Fruit fly (Drosophila melanogaster): ENCODE data around the gene CG3288.

The CG3288 gene

DNA sequence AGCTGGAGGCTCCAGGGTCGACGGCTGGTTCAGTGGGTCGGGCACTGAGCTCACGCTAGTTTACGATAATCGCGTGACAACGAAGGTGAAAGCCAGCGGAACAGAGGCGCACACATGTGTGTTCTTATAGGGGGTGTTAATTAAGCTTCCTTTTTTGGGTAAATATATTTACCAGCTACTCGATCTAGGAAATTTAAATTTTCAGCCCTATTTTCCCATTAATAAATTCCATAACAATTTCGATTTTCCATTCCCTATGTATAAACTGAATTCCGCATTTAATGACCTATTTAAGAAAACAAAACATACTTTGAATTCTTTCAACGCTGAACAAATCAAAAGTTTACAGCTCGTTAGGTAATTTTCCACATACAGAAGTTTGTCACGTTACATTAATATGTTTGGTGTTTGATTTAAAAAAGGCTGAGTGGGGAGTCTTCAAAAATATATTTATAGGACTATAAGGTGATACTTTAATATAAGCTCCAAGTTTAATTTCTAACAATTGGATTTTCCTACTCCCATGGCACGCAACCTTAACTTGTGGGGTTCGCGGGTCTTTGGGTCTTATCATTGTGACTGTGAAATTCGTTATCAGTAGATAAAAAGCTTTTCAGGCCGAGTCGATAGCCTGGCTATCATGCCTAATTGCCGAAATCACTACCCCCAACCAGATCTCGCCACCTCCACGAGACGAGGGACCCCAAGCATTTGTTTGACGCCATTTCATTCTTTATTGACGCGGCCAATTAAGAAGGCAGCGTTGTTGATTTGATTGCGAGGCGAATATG is 1.3 kb downstream of the CG3288 start, which contains the start of gene CG13255 (continued):
- TF ChIP-seq Oli (tag; optimal IDR thresholded peaks at IDR 0.05) (peak; percentile 58), dm (GFP tag; optimal IDR thresholded peaks at IDR 0.05) (no peak), CG2875 (GFP tag; optimal IDR thresholded peaks at IDR 0.05) (no peak), CG2199 (GFP tag; IDR thresholded peaks at IDR 0.05) (no peak), Dfd (GFP tag; optimal IDR thresholded peaks at IDR 0.05) (no peak), CG11723 (GFP tag; optimal IDR thresholded peaks at IDR 0.05) (peak; percentile 14), CG1602 (GFP tag; optimal IDR thresholded peaks at IDR 0.05) (no peak), CG11504 (tag; optimal IDR thresholded peaks at IDR 0.05) (peak; percentile 66), Abd-B (GFP tag; optimal IDR thresholded peaks at IDR 0.05) (no peak), sug (tag; optimal IDR thresholded peaks at IDR 0.05) (peak; percentile 95), CG12942 (GFP tag; optimal IDR thresholded peaks at IDR 0.05) (no peak), CG5953 (GFP tag; IDR thresholded peaks at IDR 0.05) (no peak), Sox100B (GFP tag; optimal IDR thresholded peaks at IDR 0.05) (peak; percentile 61), CG12744 (GFP tag; optimal IDR thresholded peaks at IDR 0.05) (no peak), Nf-YB (GFP tag; optimal IDR thresholded peaks at IDR 0.05) (no peak), ato (GFP tag; IDR thresholded peaks at IDR 0.05; ENCODE audit: partially characterized antibody) (no peak), CG7357 (GFP tag; IDR thresholded peaks at IDR 0.05) (peak; percentile 37; the same call in 1 of the 3 replicates), CG13424 (tag; optimal IDR thresholded peaks at IDR 0.05) (peak; percentile 54), CG13775 (GFP tag; optimal IDR thresholded peaks at IDR 0.05) (peak; percentile 49), grau (tag; optimal IDR thresholded peaks at IDR 0.05) (peak; percentile 70), prd (optimal IDR thresholded peaks at IDR 0.05) (no peak), prd (GFP tag; IDR thresholded peaks at IDR 0.05) (no peak), HmgD (GFP tag; optimal IDR thresholded peaks at IDR 0.05) (no peak), CG11093 (GFP tag; IDR thresholded peaks at IDR 0.05) (no peak), Rfx (GFP tag; IDR thresholded peaks at IDR 0.05) (peak; percentile 60), Tbp (GFP tag; optimal IDR thresholded peaks at IDR 0.05) (no peak), CG18011 (GFP tag; optimal IDR thresholded peaks at IDR 0.05) (peak; percentile 21), CG10366 (GFP tag; IDR thresholded peaks at IDR 0.05) (no peak), lilli (GFP tag; optimal IDR thresholded peaks at IDR 0.05) (peak; percentile 59), croc (GFP tag; conservative IDR thresholded peaks at IDR 0.05) (no peak), CG1647 (GFP tag; optimal IDR thresholded peaks at IDR 0.05) (no peak), CG12104 (GFP tag; optimal IDR thresholded peaks at IDR 0.05) (peak; percentile 49), gcm2 (GFP tag; optimal IDR thresholded peaks at IDR 0.05) (no peak), sima (GFP tag; optimal IDR thresholded peaks at IDR 0.05) (no peak), CG7372 (GFP tag; IDR thresholded peaks at IDR 0.05) (no peak), CG10959 (GFP tag; IDR thresholded peaks at IDR 0.05) (no peak), cad (GFP tag; optimal IDR thresholded peaks at IDR 0.05) (no peak), CG4360 (GFP tag; IDR thresholded peaks at IDR 0.05) (no peak), Neu2 (GFP tag; optimal IDR thresholded peaks at IDR 0.05; ENCODE audit: borderline replicate concordance) (no peak), insv (GFP tag; optimal IDR thresholded peaks at IDR 0.05) (no peak), CG11085 (GFP tag; IDR thresholded peaks at IDR 0.05) (no peak), ac (GFP tag; optimal IDR thresholded peaks at IDR 0.05) (no peak), CG10321 (GFP tag; IDR thresholded peaks at IDR 0.05) (no peak), slou (GFP tag; optimal IDR thresholded peaks at IDR 0.05) (peak; percentile 4), kah (GFP tag; optimal IDR thresholded peaks at IDR 0.05) (no peak), Hr39 (optimal IDR thresholded peaks at IDR 0.05) (no peak), CG14667 (GFP tag; IDR thresholded peaks at IDR 0.05) (no peak), Dbx (GFP tag; IDR thresholded peaks at IDR 0.05) (no peak), Kr (GFP tag; optimal IDR thresholded peaks at IDR 0.05) (no peak), CG3065 (GFP tag; optimal IDR thresholded peaks at IDR 0.05) (no peak), CHES-1-like (GFP tag; optimal IDR thresholded peaks at IDR 0.05) (peak; percentile 48), nmo (GFP tag; optimal IDR thresholded peaks at IDR 0.05) (peak; percentile 43)
